Worm (Caenorhabditis elegans) whole organism, L3 larva: ENCODE measurements around the gene W09G12.9.

Experiments used
- aly-2 ChIP-seq: fragments of 150-350 bp; optimal IDR thresholded peaks from 2 replicates; lab custom pipeline; 2014; ENCODE audit warnings: missing biosample characterization, missing genetic modification characterization
- daf-12 ChIP-seq: fragments of 150-350 bp; optimal IDR thresholded peaks from 2 replicates; lab custom pipeline; 2014; ENCODE audit warnings: missing biosample characterization, missing genetic modification reagents, missing genetic modification characterization
- elt-3 ChIP-seq, 3 experiments: fragments of 150-350 bp in 1 of 3; sonication (generic microtip) in 2 of 3; optimal IDR thresholded peaks; 2 replicates in 2 of 3; 4 replicates in 1 of 3; lab custom pipeline; 2014 to 2017; ENCODE audit warnings: missing biosample characterization in 3 of 3, missing genetic modification characterization in 3 of 3
- eor-1 ChIP-seq, 2 experiments: fragments of 150-350 bp; optimal IDR thresholded peaks; 2 replicates each; lab custom pipeline; 2014 to 2018; ENCODE audit warnings: missing biosample characterization in 2 of 2, missing genetic modification characterization in 2 of 2
- lsy-12 ChIP-seq: sonication (generic microtip); optimal IDR thresholded peaks from 2 replicates; lab custom pipeline; 2016; ENCODE audit warnings: mild to moderate bottlenecking, missing genetic modification characterization, missing compliant biosample characterization
- mml-1 ChIP-seq: fragments of 150-350 bp; sonication (generic microtip); optimal IDR thresholded peaks from 3 replicates; lab custom pipeline; 2014; ENCODE audit warnings: missing biosample characterization, missing genetic modification characterization
- nhr-237 ChIP-seq: fragments of 150-350 bp; optimal IDR thresholded peaks from 2 replicates; lab custom pipeline; 2014; ENCODE audit warnings: missing biosample characterization, missing genetic modification characterization
- pha-4 ChIP-seq: fragments of 150-350 bp; optimal IDR thresholded peaks from 2 replicates; lab custom pipeline; 2014; ENCODE audit warnings: missing biosample characterization, missing genetic modification reagents, missing genetic modification characterization
- pqm-1 ChIP-seq: fragments of 150-350 bp; optimal IDR thresholded peaks from 2 replicates; lab custom pipeline; 2017; ENCODE audit warnings: missing biosample characterization, missing genetic modification characterization, inconsistent platforms
- skn-1 ChIP-seq: fragments of 150-350 bp; optimal IDR thresholded peaks from 2 replicates; lab custom pipeline; 2014; ENCODE audit warnings: missing biosample characterization, missing genetic modification characterization
- unc-39 ChIP-seq: sonication (generic microtip); optimal IDR thresholded peaks from 4 replicates; lab custom pipeline; 2017; ENCODE audit warnings: missing biosample characterization, missing genetic modification characterization
- unc-62 ChIP-seq: fragments of 150-350 bp; sonication (generic microtip); optimal IDR thresholded peaks from 4 replicates; lab custom pipeline; 2014; ENCODE audit warnings: missing biosample characterization, missing genetic modification reagents, missing genetic modification characterization

DNA sequence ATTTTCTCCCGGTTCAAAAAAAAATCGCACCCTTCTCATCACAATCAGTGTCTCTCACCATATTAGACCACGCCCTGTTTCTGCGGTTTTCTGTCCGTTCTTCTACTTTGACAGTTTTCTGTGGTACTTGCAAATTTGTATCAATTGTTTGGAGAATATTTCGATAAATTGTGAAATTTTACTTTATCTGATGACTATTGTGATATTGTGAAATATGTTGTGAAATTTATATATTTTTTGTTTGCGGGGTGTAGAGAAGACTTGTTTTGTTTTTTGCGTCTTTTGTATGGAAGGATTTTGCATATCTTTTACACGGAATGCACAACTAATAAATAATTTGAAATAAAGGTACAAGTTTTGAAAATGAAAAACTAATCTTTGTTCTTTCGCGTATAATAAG lies 49.0 kb upstream of the W09G12.9 start:
- no peak for TF ChIP-seq eor-1 (tag; optimal IDR thresholded peaks at IDR 0.05; lab: Kevin White, UChicago)
- no peak for TF ChIP-seq elt-3 (tag; optimal IDR thresholded peaks at IDR 0.05; lab: Kevin White, UChicago)
- no peak for TF ChIP-seq mml-1
- no peak for TF ChIP-seq lsy-12
- no peak for TF ChIP-seq aly-2 (tag; lab: Kevin White, UChicago)
- TF ChIP-seq nhr-237 (tag; lab: Kevin White, UChicago) = no peak
- TF ChIP-seq pha-4 (tag; lab: Kevin White, UChicago) = no peak
- no peak for TF ChIP-seq daf-12
- TF ChIP-seq pqm-1 (tag; lab: Kevin White, UChicago) = no peak
- TF ChIP-seq unc-39 (tag; lab: Kevin White, UChicago) = no peak
- no peak for TF ChIP-seq unc-62 (GFP tag; lab: Kevin White, UChicago)
- TF ChIP-seq skn-1 (tag; lab: Kevin White, UChicago) = no peak
